Worm (Caenorhabditis elegans) whole organism, L4 larva: ENCODE data around the gene W02H5.19.

Experiments used
- F49E8.2 ChIP-seq: sonication (generic microtip); optimal IDR thresholded peaks from 2 replicates; lab custom pipeline; 2016; ENCODE audit warnings: missing compliant biosample characterization, mild to moderate bottlenecking, missing genetic modification characterization, borderline replicate concordance
- R02D3.7 ChIP-seq: fragments of 150-350 bp; sonication (generic microtip); optimal IDR thresholded peaks from 3 replicates; lab custom pipeline; 2014; ENCODE audit warnings: missing biosample characterization, missing genetic modification characterization
- T26A8.4 ChIP-seq: fragments of 200-800 bp; sonication (Bioruptor generic); IDR thresholded peaks from 2 replicates; pipeline ENCODE4 v1.3.6; 2022; ENCODE audit warnings: missing genetic modification characterization, missing compliant biosample characterization
- Y105C5A.15 ChIP-seq: fragments of 200-800 bp; sonication (Bioruptor generic); IDR thresholded peaks from 2 replicates; pipeline ENCODE4 v1.3.6; 2022; ENCODE audit warnings: missing genetic modification characterization, missing compliant biosample characterization
- Y5F2A.4 ChIP-seq: fragments of 200-800 bp; sonication (Bioruptor generic); optimal IDR thresholded peaks from 2 replicates; lab custom pipeline; 2018; ENCODE audit warnings: mild to moderate bottlenecking, missing genetic modification characterization, missing compliant biosample characterization
- Y75B8A.6 ChIP-seq: fragments of 200-800 bp; sonication (Bioruptor generic); IDR thresholded peaks from 2 replicates; pipeline ENCODE4 v1.3.6; 2022; ENCODE audit warnings: missing genetic modification reagents, missing genetic modification characterization, missing compliant biosample characterization
- ZK337.2 ChIP-seq: fragments of 200-800 bp; sonication (Bioruptor generic); IDR thresholded peaks from 2 replicates; pipeline ENCODE4 v1.3.6; 2022; ENCODE audit warnings: missing genetic modification reagents, missing genetic modification characterization, missing compliant biosample characterization
- aha-1 ChIP-seq: fragments of 150-350 bp; peaks from one replicate; lab custom pipeline; 2014; ENCODE audit warnings: missing biosample characterization, missing genetic modification characterization
- ama-1 ChIP-seq: fragments of 150-350 bp; optimal IDR thresholded peaks from 2 replicates; lab custom pipeline; 2014; ENCODE audit warnings: inconsistent platforms, mixed read lengths
- ceh-82 ChIP-seq: sonication (generic microtip); optimal IDR thresholded peaks from 2 replicates; lab custom pipeline; 2017; ENCODE audit warnings: missing biosample characterization, missing genetic modification characterization
- cey-2 ChIP-seq: sonication (generic microtip); optimal IDR thresholded peaks from 3 replicates; lab custom pipeline; 2017; ENCODE audit warnings: missing genetic modification characterization, mild to moderate bottlenecking, missing compliant biosample characterization, antibody characterized with exemption, borderline replicate concordance; ENCODE audit not compliant: insufficient read depth
- daf-16 ChIP-seq, 3 experiments: sonication (generic microtip); optimal IDR thresholded peaks; 2 replicates each; lab custom pipeline; 2016 to 2017; ENCODE audit warnings: missing genetic modification characterization in 3 of 3, missing genetic modification reagents in 3 of 3, mild to moderate bottlenecking in 2 of 3, missing compliant biosample characterization in 2 of 3, missing biosample characterization in 1 of 3, moderate library complexity in 1 of 3
- daf-19 ChIP-seq: fragments of 200-800 bp; sonication (Bioruptor generic); conservative IDR thresholded peaks from 2 replicates; pipeline ENCODE4 v1.3.6; 2022; ENCODE audit warnings: missing genetic modification characterization, missing compliant biosample characterization
- dmd-6 ChIP-seq: fragments of 200-800 bp; sonication (Bioruptor generic); IDR thresholded peaks from 2 replicates; pipeline ENCODE4 v1.3.6; 2022; ENCODE audit warnings: missing genetic modification reagents, missing genetic modification characterization, missing compliant biosample characterization
- dmd-8 ChIP-seq: fragments of 200-800 bp; sonication (Bioruptor generic); IDR thresholded peaks from 2 replicates; pipeline ENCODE4 v1.3.6; 2022; ENCODE audit warnings: missing genetic modification characterization, missing compliant biosample characterization
- dpl-1 ChIP-seq: fragments of 150-350 bp; optimal IDR thresholded peaks from 2 replicates; lab custom pipeline; 2014; ENCODE audit warnings: missing biosample characterization, missing genetic modification reagents, missing genetic modification characterization
- dve-1 ChIP-seq: sonication (generic microtip); optimal IDR thresholded peaks from 2 replicates; lab custom pipeline; 2017; ENCODE audit warnings: antibody characterized with exemption, mild to moderate bottlenecking, missing genetic modification characterization, missing compliant biosample characterization; ENCODE audit not compliant: insufficient read depth
- egl-43 ChIP-seq: fragments of 200-800 bp; sonication (Bioruptor generic); IDR thresholded peaks from 2 replicates; pipeline ENCODE4 v1.3.6; 2022; ENCODE audit warnings: missing genetic modification reagents, missing genetic modification characterization, missing compliant biosample characterization
- fkh-10 ChIP-seq: fragments of 150-350 bp; optimal IDR thresholded peaks from 2 replicates; lab custom pipeline; 2014; ENCODE audit warnings: missing biosample characterization, missing genetic modification reagents, missing genetic modification characterization
- fos-1 ChIP-seq: fragments of 150-350 bp; optimal IDR thresholded peaks from 2 replicates; lab custom pipeline; 2014; ENCODE audit warnings: missing biosample characterization, missing genetic modification characterization
- hif-1 ChIP-seq, 2 experiments: sonication (generic microtip); optimal IDR thresholded peaks; 2 replicates each; lab custom pipeline; 2016 to 2017; ENCODE audit warnings: missing compliant biosample characterization in 2 of 2, missing genetic modification characterization in 2 of 2, missing genetic modification reagents in 2 of 2, missing genotype in 2 of 2, mild to moderate bottlenecking in 1 of 2
- hlh-11 ChIP-seq: fragments of 200-800 bp; sonication (Bioruptor generic); optimal IDR thresholded peaks from 2 replicates; lab custom pipeline; 2018; ENCODE audit warnings: mild to moderate bottlenecking, missing genetic modification characterization, missing compliant biosample characterization
- hlh-30 ChIP-seq: sonication (generic microtip); optimal IDR thresholded peaks from 2 replicates; lab custom pipeline; 2017; ENCODE audit warnings: antibody characterized with exemption, mild to moderate bottlenecking, missing genetic modification characterization, missing compliant biosample characterization; ENCODE audit not compliant: insufficient read depth
- hmg-1.1 ChIP-seq: fragments of 200-800 bp; sonication (Bioruptor generic); IDR thresholded peaks from 2 replicates; pipeline ENCODE4 v1.3.6; 2022; ENCODE audit warnings: missing genetic modification reagents, missing genetic modification characterization, missing compliant biosample characterization
- lin-29 ChIP-seq: fragments of 200-800 bp; sonication (Bioruptor generic); IDR thresholded peaks from 2 replicates; pipeline ENCODE4 v1.3.6; 2022; ENCODE audit warnings: missing genetic modification reagents, missing genetic modification characterization, missing compliant biosample characterization
- lir-3 ChIP-seq: sonication (generic microtip); optimal IDR thresholded peaks from 2 replicates; lab custom pipeline; 2016; ENCODE audit warnings: mild to moderate bottlenecking, missing genetic modification characterization, missing compliant biosample characterization
- lsy-2 ChIP-seq, 2 experiments: fragments of 150-350 bp in 1 of 2; sonication (generic microtip) in 1 of 2; optimal IDR thresholded peaks; 2 replicates each; lab custom pipeline; 2014 to 2017; ENCODE audit warnings: missing biosample characterization in 2 of 2, missing genetic modification characterization in 2 of 2
- mdl-1 ChIP-seq, 2 experiments: fragments of 150-350 bp in 1 of 2; sonication (generic microtip) in 1 of 2; optimal IDR thresholded peaks; 2 replicates each; lab custom pipeline; 2014 to 2017; ENCODE audit warnings: missing biosample characterization in 2 of 2, missing genetic modification characterization in 2 of 2
- mep-1 ChIP-seq: fragments of 150-350 bp; sonication (generic microtip); optimal IDR thresholded peaks from 3 replicates; lab custom pipeline; 2014; ENCODE audit warnings: missing biosample characterization, missing genetic modification characterization
- mes-2 ChIP-seq: sonication (generic microtip); optimal IDR thresholded peaks from 2 replicates; lab custom pipeline; 2016; ENCODE audit warnings: missing genotype, mild to moderate bottlenecking, missing genetic modification characterization, missing compliant biosample characterization; ENCODE audit not compliant: poor library complexity, severe bottlenecking
- nhr-28 ChIP-seq: fragments of 150-350 bp; optimal IDR thresholded peaks from 2 replicates; lab custom pipeline; 2014; ENCODE audit warnings: missing biosample characterization, missing genetic modification characterization
- nhr-42 ChIP-seq: fragments of 200-800 bp; sonication (Bioruptor generic); IDR thresholded peaks from 2 replicates; pipeline ENCODE4 v1.3.6; 2022; ENCODE audit warnings: missing genetic modification characterization, missing compliant biosample characterization
- nhr-48 ChIP-seq: sonication (generic microtip); optimal IDR thresholded peaks from 2 replicates; lab custom pipeline; 2016; ENCODE audit warnings: mild to moderate bottlenecking, missing genetic modification characterization, missing compliant biosample characterization
- nhr-6 ChIP-seq: fragments of 150-350 bp; optimal IDR thresholded peaks from 2 replicates; lab custom pipeline; 2014; ENCODE audit warnings: missing biosample characterization, missing genetic modification characterization
- nhr-76 ChIP-seq: fragments of 150-350 bp; optimal IDR thresholded peaks from 2 replicates; lab custom pipeline; 2014; ENCODE audit warnings: missing biosample characterization, missing genetic modification characterization
- nhr-77 ChIP-seq: fragments of 150-350 bp; optimal IDR thresholded peaks from 2 replicates; lab custom pipeline; 2014; ENCODE audit warnings: missing biosample characterization, missing genetic modification characterization
- pha-4 ChIP-seq, 2 experiments: fragments of 150-350 bp in 1 of 2; fragments of 200-800 bp in 1 of 2; sonication (Bioruptor generic) in 1 of 2; IDR thresholded peaks in 1 of 2; optimal IDR thresholded peaks in 1 of 2; 2 replicates each; pipeline versions ENCODE4 v1.3.6 to Lab custom; 2014 to 2022; ENCODE audit warnings: missing genetic modification characterization in 2 of 2, missing genetic modification reagents in 2 of 2, missing biosample characterization in 1 of 2, missing compliant biosample characterization in 1 of 2
- pqm-1 ChIP-seq: sonication (generic microtip); optimal IDR thresholded peaks from 2 replicates; lab custom pipeline; 2017; ENCODE audit warnings: missing biosample characterization, missing genetic modification characterization
- skn-1 ChIP-seq: fragments of 150-350 bp; optimal IDR thresholded peaks from 2 replicates; lab custom pipeline; 2014; ENCODE audit warnings: missing biosample characterization, missing genetic modification characterization
- tra-1 ChIP-seq: fragments of 200-800 bp; sonication (Bioruptor generic); IDR thresholded peaks from 2 replicates; pipeline ENCODE4 v1.3.6; 2022; ENCODE audit warnings: missing genetic modification reagents, missing genetic modification characterization, missing compliant biosample characterization
- zfp-3 ChIP-seq: fragments of 200-800 bp; sonication (Bioruptor generic); conservative IDR thresholded peaks from 2 replicates; pipeline ENCODE4 v1.3.6; 2022; ENCODE audit warnings: missing genetic modification reagents, missing genetic modification characterization, missing compliant biosample characterization

The W02H5.19 gene

ce11 chrV:2603056-2603455 is 35.6 kb upstream of the W02H5.19 start, which contains the start of gene F53E10.6 (continued):
- TF ChIP-seq lin-29 (GFP tag; lab: Robert Waterston, UW), result no peak
- TF ChIP-seq, all 104 proteins: peak for 7

- TF ChIP-seq fos-1 (tag; lab: Kevin White, UChicago) (no peak), ama-1 (lab: Kevin White, UChicago) (no peak), nhr-42 (no peak), nhr-77 (tag; lab: Kevin White, UChicago) (no peak), egl-43 (GFP tag; lab: Robert Waterston, UW) (no peak), fkh-10 (no peak), Y5F2A.4 (GFP tag; lab: Kevin White, UChicago) (no peak), lir-3 (tag; lab: Kevin White, UChicago) (no peak)
Measured at ce11 chrV:2608352-2608751, 30.3 kb upstream of the W02H5.19 start, which contains the start of gene acr-17. Gene acr-17 (plus strand): TSS chrV:2608652.

- TF ChIP-seq aha-1 (peak; percentile 90), nhr-48 (tag; lab: Kevin White, UChicago) (peak; percentile 61), pha-4 (GFP tag; IDR thresholded peaks at IDR 0.05; lab: Robert Waterston, UW) (no peak), pha-4 (tag; optimal IDR thresholded peaks at IDR 0.05; lab: Kevin White, UChicago) (peak; percentile 72), hlh-11 (peak; percentile 90), ceh-82 (no peak), hlh-30 (tag; lab: Kevin White, UChicago) (peak; percentile 83), nhr-77 (tag; lab: Kevin White, UChicago) (peak; percentile 53), hmg-1.1 (0 out of 2 replicates have a peak, but pooled peaks have one; percentile 23), hif-1 (tag; optimal IDR thresholded peaks at IDR 0.05; lab: Kevin White, UChicago) (peak in 1 of 2 experiments; percentile 8), dpl-1 (peak; percentile 43), lsy-2 (tag; optimal IDR thresholded peaks at IDR 0.05; lab: Kevin White, UChicago) (peak in 1 of 2 experiments; percentile 1), daf-16 (GFP tag; optimal IDR thresholded peaks at IDR 0.05; lab: Kevin White, UChicago) (peak in 1 of 2 experiments; percentile 26), daf-16 (tag; optimal IDR thresholded peaks at IDR 0.05; lab: Kevin White, UChicago) (peak; percentile 77), dve-1 (tag; lab: Kevin White, UChicago) (peak; percentile 84), F49E8.2 (tag; lab: Kevin White, UChicago) (no peak), T26A8.4 (GFP tag; lab: Robert Waterston, UW) (no peak), dmd-6 (GFP tag; lab: Robert Waterston, UW) (peak; percentile 72), mdl-1 (tag; optimal IDR thresholded peaks at IDR 0.05; lab: Kevin White, UChicago) (peak; percentile 14 to 64), Y105C5A.15 (GFP tag; lab: Robert Waterston, UW) (no peak), nhr-28 (tag; lab: Kevin White, UChicago) (peak; percentile 99), ZK337.2 (GFP tag; lab: Robert Waterston, UW) (no peak), mep-1 (tag; lab: Kevin White, UChicago) (peak; percentile 71), mes-2 (peak; percentile 57), R02D3.7 (no peak), nhr-6 (tag; lab: Kevin White, UChicago) (peak; percentile 48), tra-1 (peak; percentile 41; the same call in 1 of the 2 replicates), skn-1 (no peak)
Measured at ce11 chrV:2614986-2615687, 23.6 kb upstream of the W02H5.19 start, which contains the start of gene F53E10.1. Gene F53E10.1 (plus strand): TSS chrV:2615310.

- TF ChIP-seq Y75B8A.6, result no peak
- TF ChIP-seq fos-1 (tag; lab: Kevin White, UChicago), result no peak
- TF ChIP-seq pqm-1, result no peak
- no peak for TF ChIP-seq nhr-76
- TF ChIP-seq zfp-3 (GFP tag; lab: Robert Waterston, UW), result no peak
- no peak for TF ChIP-seq cey-2
- peak; percentile 30 for TF ChIP-seq aha-1
- peak; percentile 95 for TF ChIP-seq nhr-28 (tag; lab: Kevin White, UChicago)
- TF ChIP-seq hif-1 (tag; optimal IDR thresholded peaks at IDR 0.05; lab: Kevin White, UChicago), result no peak
- TF ChIP-seq skn-1, result no peak
- TF ChIP-seq ZK337.2 (GFP tag; lab: Robert Waterston, UW), result no peak
- no peak for TF ChIP-seq dmd-8 (GFP tag; lab: Robert Waterston, UW)
- TF ChIP-seq daf-19 (GFP tag; lab: Robert Waterston, UW), result no peak
Measured at ce11 chrV:2617499-2617898, 21.2 kb upstream of the W02H5.19 start.
